Worm (Caenorhabditis elegans): ENCODE measurements around the gene R02C2.7.

DNA sequence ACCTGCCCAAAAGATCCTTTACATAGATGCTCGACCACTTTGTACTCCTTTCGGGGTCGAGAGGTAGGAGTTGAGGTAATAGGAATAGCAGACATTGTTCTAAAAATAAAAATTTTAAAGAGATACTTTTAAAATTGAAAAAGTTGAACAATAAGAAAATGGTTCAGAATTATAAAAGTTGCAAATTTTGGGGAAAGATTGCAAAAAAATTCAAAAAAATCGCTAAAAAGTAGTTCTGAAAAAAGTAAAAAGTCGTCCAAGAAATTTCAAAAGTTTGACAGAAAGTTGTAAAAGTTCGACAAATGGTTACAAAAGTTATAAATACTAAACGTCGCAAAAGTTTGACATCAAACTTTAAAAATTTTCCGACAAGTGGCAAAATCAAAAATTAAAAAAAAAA, 4.3 kb downstream of the R02C2.7 start, which contains the start of gene R02C2.1:
- TF ChIP-seq med-1 (GFP tag; optimal IDR thresholded peaks at IDR 0.05; ENCODE audit: insufficient read depth) (no peak), T22C8.4 (GFP tag; IDR thresholded peaks at IDR 0.05) (no peak), cog-1 (tag; optimal IDR thresholded peaks at IDR 0.05) (no peak)
